Worm (Caenorhabditis elegans): ENCODE results near the gene ZC266.1.

The ZC266.1 gene

DNA sequence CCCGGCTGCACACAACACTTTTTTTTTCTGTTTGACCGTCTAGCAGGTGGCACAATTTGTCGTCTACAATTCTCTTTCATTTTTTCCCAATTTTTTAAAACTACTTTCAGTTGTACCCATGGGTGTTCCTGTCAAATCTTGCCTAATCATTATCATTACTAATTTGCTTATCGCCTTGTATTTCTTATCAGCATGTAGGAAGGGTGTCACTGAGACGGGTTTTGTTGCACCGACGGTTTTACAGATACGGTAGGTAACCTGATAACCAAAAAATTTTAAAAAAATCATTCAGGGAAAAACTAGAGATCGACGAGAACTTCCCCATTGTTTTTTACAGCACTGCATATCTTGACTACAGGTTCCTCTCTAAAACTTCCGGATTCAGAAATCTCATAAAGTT lies 37.6 kb upstream of the ZC266.1 start, which contains the start of gene F39G3.2:
Gene F39G3.2 (plus strand): TSS at position 105 of the 400 bp plus-strand sequence.
- TF ChIP-seq B0019.2 (GFP tag; conservative IDR thresholded peaks at IDR 0.05) (no peak), T26A5.8 (tag; optimal IDR thresholded peaks at IDR 0.05) (no peak), Y56A3A.18 (GFP tag; IDR thresholded peaks at IDR 0.05) (no peak), nfyb-1 (GFP tag; IDR thresholded peaks at IDR 0.05) (no peak), cebp-1 (GFP tag; IDR thresholded peaks at IDR 0.05) (no peak), cebp-1 (tag; optimal IDR thresholded peaks at IDR 0.05) (no peak), lag-1 (GFP tag; IDR thresholded peaks at IDR 0.05) (no peak), ceh-58 (GFP tag; IDR thresholded peaks at IDR 0.05) (no peak), nhr-80 (tag; optimal IDR thresholded peaks at IDR 0.05) (peak; percentile 74)

DNA sequence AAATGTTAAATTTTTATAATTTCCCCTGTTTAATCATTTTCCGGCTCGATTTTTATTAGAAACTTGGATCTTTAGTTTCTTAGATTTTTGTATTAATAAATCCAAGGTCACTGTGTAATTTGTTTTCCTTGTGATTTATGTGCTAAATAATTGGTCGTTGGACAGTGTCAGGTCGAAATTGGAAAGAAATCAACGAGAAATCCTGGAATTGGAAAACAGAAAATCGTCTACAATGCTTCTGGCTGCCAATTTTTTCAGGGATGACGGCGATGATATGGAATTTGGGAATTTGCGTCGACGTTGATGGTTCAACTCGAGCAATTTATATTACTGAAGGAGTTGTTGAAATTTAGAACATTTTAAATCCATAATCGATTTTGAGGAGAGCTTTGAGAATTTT lies 34.5 kb upstream of the ZC266.1 start:
- TF ChIP-seq Y79H2A.3 (GFP tag; conservative IDR thresholded peaks at IDR 0.05) (peak; percentile 85), ztf-25 (GFP tag; IDR thresholded peaks at IDR 0.05) (0 out of 2 replicates have a peak, but pooled peaks have one; percentile 50), B0336.3 (GFP tag; IDR thresholded peaks at IDR 0.05) (0 out of 2 replicates have a peak, but pooled peaks have one; percentile 19), lir-1 (GFP tag; conservative IDR thresholded peaks at IDR 0.05) (no peak), chd-7 (tag; optimal IDR thresholded peaks at IDR 0.05) (peak; percentile 0), K12H6.12 (tag; optimal IDR thresholded peaks at IDR 0.05) (no peak), zim-3 (tag; optimal IDR thresholded peaks at IDR 0.05) (no peak), F23B12.7 (tag; optimal IDR thresholded peaks at IDR 0.05; ENCODE audit: insufficient read depth) (no peak), egl-44 (GFP tag; IDR thresholded peaks at IDR 0.05) (no peak), attf-6 (GFP tag; IDR thresholded peaks at IDR 0.05) (no peak), lin-54 (GFP tag; optimal IDR thresholded peaks at IDR 0.05) (peak; percentile 17), madf-6 (GFP tag; IDR thresholded peaks at IDR 0.05) (peak; percentile 52), tlf-1 (GFP tag; optimal IDR thresholded peaks at IDR 0.05) (no peak), bed-2 (GFP tag; IDR thresholded peaks at IDR 0.05) (no peak)

- TF ChIP-seq zfh-2 (GFP tag; conservative IDR thresholded peaks at IDR 0.05) (peak; percentile 58; the same call in 1 of the 2 replicates), nfyb-1 (GFP tag; IDR thresholded peaks at IDR 0.05) (0 out of 2 replicates have a peak, but pooled peaks have one; percentile 58), rcor-1 (GFP tag; IDR thresholded peaks at IDR 0.05) (no peak)
Observed at ce11 chrV:4733952-4734351, 33.9 kb upstream of the ZC266.1 start.

DNA sequence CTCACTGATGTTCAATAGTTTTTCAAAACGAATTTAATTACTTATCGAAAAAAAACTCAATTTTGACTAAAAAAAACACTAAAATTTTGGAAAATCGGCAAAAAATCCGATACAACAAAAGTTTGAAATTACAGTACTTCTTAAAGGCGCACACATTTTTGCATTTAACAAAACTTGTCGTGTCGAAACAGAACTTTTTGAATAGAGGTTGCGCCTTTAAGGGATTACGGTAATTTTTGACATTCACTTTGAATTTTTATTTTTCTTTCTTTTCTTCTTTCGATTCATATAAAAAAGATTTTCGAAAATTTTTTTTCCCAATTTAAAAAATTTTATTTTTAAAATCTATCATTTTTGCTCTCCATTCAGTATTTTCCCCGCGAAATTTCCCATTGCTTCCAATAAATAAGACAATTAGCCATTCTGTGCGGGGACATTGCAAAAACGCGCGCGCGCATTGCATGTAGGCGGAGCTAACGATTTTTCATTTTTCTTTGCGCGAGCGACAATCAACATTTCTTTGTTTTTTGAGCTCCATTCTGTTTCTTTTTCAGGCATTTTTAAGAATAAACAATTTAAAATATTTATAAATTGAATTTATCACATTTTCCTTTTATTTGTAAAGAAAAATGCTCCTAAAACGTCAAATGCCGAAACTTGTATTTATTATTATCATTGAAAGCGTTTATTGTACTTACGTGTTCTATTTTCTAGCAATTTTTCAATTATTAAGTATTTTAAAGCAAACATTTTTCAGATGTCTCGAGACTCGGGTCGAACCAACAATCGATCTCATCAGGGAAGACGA lies 31.3 kb upstream of the ZC266.1 start, which contains the start of gene F39G3.3:
Gene F39G3.3 (plus strand): TSS at position 758 of the 808 bp plus-strand sequence.
- TF ChIP-seq sptf-2 (GFP tag; optimal IDR thresholded peaks at IDR 0.05) (no peak), ets-4 (GFP tag; optimal IDR thresholded peaks at IDR 0.05) (no peak), lin-54 (GFP tag; optimal IDR thresholded peaks at IDR 0.05) (peak; percentile 83), B0019.2 (GFP tag; conservative IDR thresholded peaks at IDR 0.05) (no peak), lsy-27 (tag; optimal IDR thresholded peaks at IDR 0.05; ENCODE audit: borderline replicate concordance, insufficient read depth) (no peak), F49E8.2 (tag; optimal IDR thresholded peaks at IDR 0.05; ENCODE audit: insufficient read depth) (peak; percentile 25), rcor-1 (GFP tag; IDR thresholded peaks at IDR 0.05) (no peak), hlh-12 (tag; optimal IDR thresholded peaks at IDR 0.05) (no peak), die-1 (tag; optimal IDR thresholded peaks at IDR 0.05) (peak; percentile 30), snpc-4 (GFP tag; optimal IDR thresholded peaks at IDR 0.05) (peak; percentile 21), snpc-4 (tag; optimal IDR thresholded peaks at IDR 0.05) (peak in 3 of 4 experiments; percentile 43 to 64 (median 59)), egrh-3 (GFP tag; IDR thresholded peaks at IDR 0.05) (no peak), nhr-120 (GFP tag; IDR thresholded peaks at IDR 0.05) (no peak), ceh-79 (tag; optimal IDR thresholded peaks at IDR 0.05) (no peak), madf-10 (tag; optimal IDR thresholded peaks at IDR 0.05) (peak; percentile 32), tbp1 (GFP tag; optimal IDR thresholded peaks at IDR 0.05) (peak; percentile 48), F33H1.4 (GFP tag; IDR thresholded peaks at IDR 0.05) (peak; percentile 88), T07F8.4 (tag; optimal IDR thresholded peaks at IDR 0.05) (no peak), mxl-1 (tag; optimal IDR thresholded peaks at IDR 0.05) (peak; percentile 41), T26A5.8 (tag; optimal IDR thresholded peaks at IDR 0.05) (no peak), pbrm-1 (GFP tag; IDR thresholded peaks at IDR 0.05) (peak; percentile 56; the same call in 1 of the 2 replicates), tbx-9 (tag; optimal IDR thresholded peaks at IDR 0.05; ENCODE audit: borderline replicate concordance) (no peak)
